Worm (Caenorhabditis elegans) whole organism, L1 larva: ENCODE data around the gene rpn-2.

Experiments used
- egl-27 ChIP-seq, 2 experiments: fragments of 150-350 bp in 1 of 2; sonication (generic microtip); optimal IDR thresholded peaks; 3 replicates each; lab custom pipeline; 2017 to 2018; ENCODE audit warnings: missing biosample characterization in 2 of 2, missing genetic modification characterization in 2 of 2, missing genetic modification reagents in 2 of 2
- lin-13 ChIP-seq: fragments of 150-350 bp; optimal IDR thresholded peaks from 2 replicates; lab custom pipeline; 2014; ENCODE audit warnings: missing biosample characterization, missing genetic modification reagents, missing genetic modification characterization
- lin-39 ChIP-seq: fragments of 150-350 bp; optimal IDR thresholded peaks from 2 replicates; lab custom pipeline; 2014; ENCODE audit warnings: missing biosample characterization, missing genetic modification reagents, missing genetic modification characterization
- nhr-28 ChIP-seq: fragments of 150-350 bp; optimal IDR thresholded peaks from 2 replicates; lab custom pipeline; 2014; ENCODE audit warnings: missing biosample characterization, missing genetic modification characterization
- rnt-1 ChIP-seq: sonication (generic microtip); optimal IDR thresholded peaks from 2 replicates; lab custom pipeline; 2016; ENCODE audit warnings: mild to moderate bottlenecking, missing genetic modification characterization, moderate library complexity, missing compliant biosample characterization
- zag-1 ChIP-seq: fragments of 150-350 bp; optimal IDR thresholded peaks from 2 replicates; lab custom pipeline; 2014; ENCODE audit warnings: missing biosample characterization, missing genetic modification characterization

- TF ChIP-seq nhr-28 (tag; lab: Kevin White, UChicago) (no peak), lin-39 (tag; lab: Kevin White, UChicago) (no peak), egl-27 (tag; optimal IDR thresholded peaks at IDR 0.05; lab: Kevin White, UChicago) (no peak), lin-13 (GFP tag; lab: Kevin White, UChicago) (no peak), rnt-1 (tag; lab: Kevin White, UChicago) (no peak), zag-1 (no peak)
Observed at ce11 chrIII:6231880-6232279, 32.9 kb downstream of the rpn-2 start.
